Worm (Caenorhabditis elegans): ENCODE data around the gene T28H10.1.

DNA sequence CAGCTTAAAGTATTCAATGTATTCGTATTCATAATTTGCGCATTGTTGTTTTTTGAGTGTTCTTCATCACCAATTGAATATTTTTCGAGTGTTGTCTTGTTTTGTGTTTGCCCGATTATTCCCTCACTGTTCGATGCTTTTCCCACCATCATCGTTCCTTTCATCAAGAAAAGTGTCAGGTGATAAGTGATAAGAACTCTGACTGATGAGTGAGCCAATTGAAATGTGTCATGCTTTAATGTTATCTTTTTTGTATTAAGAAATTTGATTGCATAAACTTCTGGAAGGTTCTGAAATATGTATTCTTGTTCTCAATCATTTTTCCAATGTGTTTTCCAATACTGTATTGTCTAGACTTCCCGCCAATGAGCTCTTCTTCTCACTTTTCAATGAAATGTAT, 28.2 kb upstream of the T28H10.1 start:
- TF ChIP-seq lsy-2 (tag; optimal IDR thresholded peaks at IDR 0.05) (no peak), mls-2 (tag; optimal IDR thresholded peaks at IDR 0.05) (no peak), unc-62 (GFP tag; optimal IDR thresholded peaks at IDR 0.05) (no peak), sem-2 (GFP tag; optimal IDR thresholded peaks at IDR 0.05) (no peak), ztf-11 (tag; optimal IDR thresholded peaks at IDR 0.05) (no peak), nhr-2 (tag; optimal IDR thresholded peaks at IDR 0.05) (no peak), snpc-4 (tag; optimal IDR thresholded peaks at IDR 0.05) (no peak), pha-4 (tag; optimal IDR thresholded peaks at IDR 0.05) (no peak), zip-8 (tag; optimal IDR thresholded peaks at IDR 0.05) (no peak), lin-13 (tag; optimal IDR thresholded peaks at IDR 0.05) (no peak), nhr-237 (tag; optimal IDR thresholded peaks at IDR 0.05) (no peak), nhr-12 (tag; optimal IDR thresholded peaks at IDR 0.05) (no peak), elt-3 (tag; optimal IDR thresholded peaks at IDR 0.05) (no peak), mep-1 (tag; optimal IDR thresholded peaks at IDR 0.05) (no peak)

Measured in whole organism, mixed stage, embryonic.